Fruit fly (Drosophila melanogaster) ovary, adult (tissue): ENCODE results near the gene CG42764.

Source experiments
- CG17801 ChIP-seq: fragments of 200-800 bp; optimal IDR thresholded peaks from 2 replicates; lab custom pipeline; 2019; ENCODE audit warnings: missing biosample characterization, mild to moderate bottlenecking, missing genetic modification characterization, moderate library complexity; ENCODE audit not compliant: partially characterized antibody

The CG42764 gene

dm6 chr3L:20493417-20494261 lies 27.8 kb upstream of the CG42764 start:
- peak; percentile 95 for TF ChIP-seq CG17801 (GFP tag; lab: Kevin White, UChicago)

DNA sequence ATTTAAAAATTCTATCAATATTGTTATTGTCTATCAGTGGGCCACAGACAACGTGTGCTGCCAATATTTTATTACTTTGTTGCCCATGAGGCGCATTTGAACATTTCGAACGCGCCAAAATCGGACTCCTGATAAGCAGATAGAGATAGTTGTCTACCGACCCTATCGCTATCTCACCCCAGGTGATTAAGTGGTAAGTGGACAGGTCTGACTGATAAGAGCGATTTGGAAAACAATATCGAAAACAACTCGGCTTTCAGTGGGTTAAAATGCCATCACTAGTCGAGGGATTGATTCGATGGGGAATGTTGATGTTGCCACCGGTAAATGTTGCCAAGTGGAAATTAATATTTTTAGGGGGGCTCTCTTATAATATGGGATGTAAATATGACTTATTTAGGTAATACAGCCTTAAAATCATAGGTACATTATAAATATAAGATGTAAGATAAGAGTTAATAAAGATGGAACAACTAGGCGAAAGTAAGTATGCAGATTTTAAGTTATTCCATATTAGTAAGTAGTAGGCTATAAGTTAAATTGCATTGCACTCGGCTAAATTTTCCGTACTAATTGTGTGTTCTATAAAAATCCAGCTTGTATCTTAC lies 25.8 kb upstream of the CG42764 start, which contains the start of gene ND-39:
Gene ND-39, plus strand, starts transcription at position 558 of the 608 bp plus-strand sequence.
- TF ChIP-seq CG17801 (GFP tag; lab: Kevin White, UChicago) = no peak

DNA sequence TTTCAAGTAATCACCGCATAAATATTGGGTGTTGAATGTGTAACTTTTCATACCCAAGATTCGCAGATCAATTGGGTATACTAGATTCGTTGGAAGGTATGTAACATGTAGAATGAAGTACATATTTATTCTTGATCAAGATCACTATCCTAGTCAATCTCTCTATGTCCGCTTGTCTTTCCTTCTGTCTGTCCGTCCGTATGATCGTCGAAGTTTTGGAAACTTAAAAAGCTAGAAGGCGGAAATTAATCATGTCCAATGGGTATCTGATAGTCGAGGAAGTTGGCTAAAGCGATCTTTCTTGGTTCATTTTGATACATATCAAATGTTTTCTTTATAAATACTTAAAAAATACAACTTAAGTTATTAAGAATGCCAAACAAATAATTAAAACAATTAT lies 21.8 kb upstream of the CG42764 start:
- TF ChIP-seq CG17801 (GFP tag; lab: Kevin White, UChicago) = no peak

- TF ChIP-seq CG17801 (GFP tag; lab: Kevin White, UChicago) = peak; percentile 87
Observed at dm6 chr3L:20474789-20475208, 9.0 kb upstream of the CG42764 start.

- TF ChIP-seq CG17801 (GFP tag; lab: Kevin White, UChicago) = no peak
Observed at dm6 chr3L:20474197-20474788, 8.5 kb upstream of the CG42764 start, which contains the start of gene isoQC. Gene isoQC (plus strand): TSS chr3L:20474466.

DNA sequence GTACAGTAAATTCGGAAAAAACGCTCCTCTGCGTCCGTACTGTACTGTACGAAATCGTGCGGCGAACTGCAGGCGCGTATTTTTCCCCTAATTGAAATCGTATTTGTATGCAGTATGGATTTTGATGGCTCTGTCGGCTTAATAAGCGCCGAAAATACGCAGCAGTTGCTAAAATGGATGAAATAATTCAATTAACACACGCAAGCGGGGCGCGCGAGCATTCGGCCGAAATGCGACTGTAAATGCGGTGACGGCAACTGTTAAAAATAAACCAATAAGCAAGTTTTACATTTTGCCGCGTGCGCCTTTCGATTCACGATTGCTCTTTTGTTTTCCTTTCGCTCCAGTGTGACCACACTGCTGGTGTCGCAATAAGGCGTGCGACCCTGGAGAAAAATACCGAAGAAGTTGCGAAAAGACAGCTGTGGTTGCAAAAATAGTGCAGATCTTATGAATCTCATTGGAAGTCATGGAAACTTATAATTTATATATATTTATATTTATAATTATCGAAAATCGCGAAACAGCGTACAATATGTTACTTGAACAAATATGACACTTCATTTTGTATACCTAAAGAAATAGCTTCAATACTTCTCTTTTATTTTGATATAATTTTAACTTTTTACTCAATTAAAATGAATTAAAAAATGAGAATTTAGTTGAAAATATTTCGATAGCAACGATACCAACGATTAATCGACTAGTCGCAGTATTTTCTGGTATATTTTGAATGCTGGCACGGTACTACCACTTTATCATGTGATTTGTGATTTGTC lies 7.4 kb upstream of the CG42764 start, which contains the start of the genes CG32428 and CG5969:
Gene CG32428, minus strand, starts transcription at position 703 of the 779 bp plus-strand sequence.
Gene CG5969, plus strand, starts transcription at position 763 of the 779 bp plus-strand sequence.
- peak; percentile 24 for TF ChIP-seq CG17801 (GFP tag; lab: Kevin White, UChicago)

dm6 chr3L:20472607-20473006 lies 6.8 kb upstream of the CG42764 start:
- no peak for TF ChIP-seq CG17801 (GFP tag; lab: Kevin White, UChicago)

- no peak for TF ChIP-seq CG17801 (GFP tag; lab: Kevin White, UChicago)
Observed at dm6 chr3L:20471499-20472313, 5.9 kb upstream of the CG42764 start.

DNA sequence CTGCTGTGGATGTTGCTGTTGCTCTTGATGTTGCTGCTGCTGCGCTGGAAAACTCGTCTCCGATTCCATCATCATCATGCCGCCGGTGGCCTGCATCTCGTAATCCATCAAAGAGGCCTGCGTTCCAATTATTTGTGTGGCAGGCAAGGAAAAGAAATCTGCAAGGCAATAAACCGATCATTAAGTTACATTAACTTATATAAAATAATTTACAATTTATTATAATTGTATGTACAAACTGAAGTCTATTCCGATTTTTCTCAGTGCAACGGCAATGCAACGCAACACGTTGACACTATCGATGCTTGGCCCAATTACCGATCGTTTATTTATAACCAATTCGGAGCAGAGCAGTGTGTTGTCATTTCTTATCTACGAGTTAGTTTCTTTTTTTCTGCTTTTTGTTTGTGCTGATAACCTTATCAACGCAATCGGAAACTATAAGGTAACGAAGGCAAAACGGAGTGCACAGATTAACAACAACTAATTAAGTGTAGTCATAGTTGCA lies 5.2 kb upstream of the CG42764 start:
- TF ChIP-seq CG17801 (GFP tag; lab: Kevin White, UChicago) = peak; percentile 2

DNA sequence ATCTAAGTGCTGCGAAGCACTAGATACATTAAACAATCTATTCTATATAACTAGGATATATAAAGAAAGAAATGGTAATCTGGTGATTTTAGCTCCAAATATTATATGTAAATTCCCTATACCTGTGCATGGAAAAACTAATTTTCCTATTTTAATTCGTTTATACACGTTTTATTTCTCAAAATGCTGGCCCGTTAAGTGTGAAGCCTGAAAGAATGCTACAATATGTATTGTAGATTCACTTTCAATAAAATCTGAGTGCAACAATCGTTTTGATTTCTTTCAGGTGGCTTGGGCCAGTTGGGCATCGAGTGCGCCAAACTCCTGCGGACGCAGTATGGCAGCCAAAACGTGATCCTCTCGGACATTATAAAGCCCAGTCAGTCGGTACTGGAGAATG lies 1.6 kb upstream of the CG42764 start:
- TF ChIP-seq CG17801 (GFP tag; lab: Kevin White, UChicago) = no peak

DNA sequence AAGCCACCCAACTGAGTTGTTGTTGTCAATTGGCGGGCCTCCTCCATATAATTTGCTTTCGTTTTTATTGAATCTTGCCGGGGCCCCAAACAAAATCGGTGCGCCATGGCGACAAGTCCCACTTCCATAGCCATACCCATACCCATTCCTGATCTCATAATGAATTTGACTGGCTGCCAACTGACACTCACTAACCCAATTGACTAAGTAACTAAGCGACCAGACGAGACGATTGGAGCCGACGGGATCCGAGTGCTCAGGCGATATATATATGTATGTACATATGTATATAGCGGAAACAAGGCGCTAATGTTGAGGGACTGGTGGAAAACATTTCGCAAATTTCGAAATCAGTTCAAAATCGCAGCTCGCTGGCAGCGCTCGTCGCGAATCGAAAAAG lies 758 bp upstream of the CG42764 start, which contains the start of gene Tdh:
Gene Tdh, plus strand, starts transcription at position 346 of the 400 bp plus-strand sequence.
- no peak for TF ChIP-seq CG17801 (GFP tag; lab: Kevin White, UChicago)

DNA sequence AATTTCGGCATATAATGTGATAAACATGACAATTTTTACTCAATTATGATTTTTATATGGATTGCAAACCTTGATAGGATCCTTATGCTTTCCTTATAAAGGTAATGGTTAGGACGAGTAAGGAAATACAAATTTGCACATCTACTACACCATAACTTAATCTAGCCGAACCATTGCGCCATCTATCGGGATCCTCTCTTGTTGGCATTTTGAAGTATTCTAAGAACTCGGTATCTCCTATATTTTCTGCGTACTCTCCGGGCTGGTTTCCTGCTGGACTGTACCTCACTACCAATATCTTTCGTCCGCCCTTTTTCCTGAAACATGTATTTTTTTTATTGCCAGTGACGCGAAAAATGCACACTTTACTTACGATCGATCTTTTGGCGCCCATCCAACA lies 1.2 kb downstream of the CG42764 start, which contains the start of gene atk:
Gene atk, minus strand, starts transcription at position 186 of the 400 bp plus-strand sequence.
- no peak for TF ChIP-seq CG17801 (GFP tag; lab: Kevin White, UChicago)

DNA sequence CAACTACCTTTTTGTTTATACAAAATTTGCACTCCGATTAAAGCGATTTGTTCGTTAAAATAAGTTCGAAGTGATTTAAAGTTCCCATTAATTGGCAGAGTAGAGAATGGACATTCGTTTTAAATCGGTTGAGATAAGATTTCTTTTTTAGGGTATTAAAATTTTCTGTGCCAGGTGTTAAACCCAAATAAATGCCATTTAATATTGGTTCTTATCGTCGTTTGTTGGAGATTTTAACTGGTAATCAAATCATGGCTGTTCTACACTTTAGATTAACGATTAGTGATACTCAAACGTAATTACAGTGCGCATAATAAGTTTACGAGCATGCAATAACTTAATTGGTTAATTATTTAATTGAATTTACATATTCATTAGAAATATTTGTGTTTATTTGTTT lies 3.5 kb downstream of the CG42764 start:
- no peak for TF ChIP-seq CG17801 (GFP tag; lab: Kevin White, UChicago)
